Worm (Caenorhabditis elegans): ENCODE measurements around the gene ubq-1.
A peak's percentile ranks its signal among the peaks of the same experiment; 100 is the strongest.

The ubq-1 gene

ce11 chrIII:5938790-5939452 lies 1.1 kb upstream of the ubq-1 start (continued):
- TF ChIP-seq nhr-76 (tag; optimal IDR thresholded peaks at IDR 0.05) (no peak), unc-130 (GFP tag; optimal IDR thresholded peaks at IDR 0.05) (peak; percentile 84), T20F7.1 (GFP tag; optimal IDR thresholded peaks at IDR 0.05) (peak; percentile 23), nhr-25 (tag; optimal IDR thresholded peaks at IDR 0.05; ENCODE audit: borderline replicate concordance, insufficient read depth) (no peak), nhr-77 (tag; optimal IDR thresholded peaks at IDR 0.05) (peak; percentile 36), ceh-28 (tag; optimal IDR thresholded peaks at IDR 0.05) (no peak), hlh-11 (tag; optimal IDR thresholded peaks at IDR 0.05) (peak; percentile 24), daf-16 (GFP tag; optimal IDR thresholded peaks at IDR 0.05) (no peak), daf-16 (tag; optimal IDR thresholded peaks at IDR 0.05) (peak; percentile 78), F37D6.2 (tag; optimal IDR thresholded peaks at IDR 0.05) (no peak), mxl-3 (GFP tag; optimal IDR thresholded peaks at IDR 0.05) (no peak), nhr-111 (GFP tag; optimal IDR thresholded peaks at IDR 0.05) (no peak), Y75B8A.6 (GFP tag; IDR thresholded peaks at IDR 0.05) (no peak), hmg-1.1 (GFP tag; IDR thresholded peaks at IDR 0.05) (no peak)

- TF ChIP-seq nhr-111 (GFP tag; optimal IDR thresholded peaks at IDR 0.05) (no peak), daf-12 (tag; optimal IDR thresholded peaks at IDR 0.05) (no peak), hlh-11 (tag; optimal IDR thresholded peaks at IDR 0.05) (peak; percentile 92), ceh-20 (GFP tag; IDR thresholded peaks at IDR 0.05) (peak; percentile 17; the same call in 1 of the 2 replicates), R02D3.7 (tag; optimal IDR thresholded peaks at IDR 0.05) (no peak), fos-1 (tag; optimal IDR thresholded peaks at IDR 0.05) (no peak), fkh-10 (GFP tag; optimal IDR thresholded peaks at IDR 0.05) (no peak), daf-16 (GFP tag; optimal IDR thresholded peaks at IDR 0.05) (no peak), daf-16 (tag; optimal IDR thresholded peaks at IDR 0.05) (peak; percentile 36), nhr-25 (tag; optimal IDR thresholded peaks at IDR 0.05; ENCODE audit: borderline replicate concordance, insufficient read depth) (no peak), ZK546.5 (tag; optimal IDR thresholded peaks at IDR 0.05) (no peak), unc-39 (tag; optimal IDR thresholded peaks at IDR 0.05) (no peak), zip-11 (GFP tag; IDR thresholded peaks at IDR 0.05) (no peak), gei-8 (GFP tag; optimal IDR thresholded peaks at IDR 0.05) (no peak), duxl-1 (tag; optimal IDR thresholded peaks at IDR 0.05; ENCODE audit: poor library complexity) (peak; percentile 67), mep-1 (tag; optimal IDR thresholded peaks at IDR 0.05) (peak; percentile 87), nhr-48 (tag; optimal IDR thresholded peaks at IDR 0.05) (no peak), nhr-6 (tag; optimal IDR thresholded peaks at IDR 0.05) (no peak), F37D6.2 (tag; optimal IDR thresholded peaks at IDR 0.05) (no peak), lin-39 (tag; optimal IDR thresholded peaks at IDR 0.05) (no peak), ces-1 (GFP tag; optimal IDR thresholded peaks at IDR 0.05) (no peak), attf-4 (tag; optimal IDR thresholded peaks at IDR 0.05) (no peak), mdt-29 (GFP tag; IDR thresholded peaks at IDR 0.05) (0 out of 2 replicates have a peak, but pooled peaks have one; percentile 50), F49E8.2 (tag; optimal IDR thresholded peaks at IDR 0.05; ENCODE audit: borderline replicate concordance) (no peak), D1046.2 (GFP tag; IDR thresholded peaks at IDR 0.05) (0 out of 2 replicates have a peak, but pooled peaks have one; percentile 21), egl-43 (GFP tag; IDR thresholded peaks at IDR 0.05) (peak; percentile 75), nhr-10 (tag; optimal IDR thresholded peaks at IDR 0.05) (no peak), spr-1 (tag; optimal IDR thresholded peaks at IDR 0.05) (peak; percentile 40), mes-2 (tag; optimal IDR thresholded peaks at IDR 0.05; ENCODE audit: poor library complexity, severe bottlenecking) (peak; percentile 60), nhr-102 (tag; optimal IDR thresholded peaks at IDR 0.05) (no peak), ceh-32 (tag; optimal IDR thresholded peaks at IDR 0.05; ENCODE audit: poor library complexity) (no peak), nhr-41 (GFP tag; IDR thresholded peaks at IDR 0.05) (no peak), nhr-42 (GFP tag; IDR thresholded peaks at IDR 0.05) (no peak), zfp-2 (tag; optimal IDR thresholded peaks at IDR 0.05) (no peak), daf-19 (GFP tag; conservative IDR thresholded peaks at IDR 0.05) (0 out of 2 replicates have a peak, but pooled peaks have one; percentile 21), zfp-3 (GFP tag; conservative IDR thresholded peaks at IDR 0.05) (no peak), mxl-2 (GFP tag; conservative IDR thresholded peaks at IDR 0.05) (0 out of 2 replicates have a peak, but pooled peaks have one; percentile 28), aha-1 (tag) (peak; percentile 99), hlh-30 (tag; optimal IDR thresholded peaks at IDR 0.05; ENCODE audit: insufficient read depth) (peak; percentile 98), skn-1 (tag; optimal IDR thresholded peaks at IDR 0.05) (no peak)
Observed at ce11 chrIII:5940525-5940974, 496 bp downstream of the ubq-1 start.
